Worm (Caenorhabditis elegans) whole organism, L3 larva: ENCODE results near the gene scl-12.

ENCODE experiments used
- daf-12 ChIP-seq: fragments of 150-350 bp; optimal IDR thresholded peaks from 2 replicates; lab custom pipeline; 2014; ENCODE audit warnings: missing biosample characterization, missing genetic modification reagents, missing genetic modification characterization
- nhr-12 ChIP-seq: fragments of 150-350 bp; optimal IDR thresholded peaks from 2 replicates; lab custom pipeline; 2014; ENCODE audit warnings: missing biosample characterization, missing genetic modification characterization

DNA sequence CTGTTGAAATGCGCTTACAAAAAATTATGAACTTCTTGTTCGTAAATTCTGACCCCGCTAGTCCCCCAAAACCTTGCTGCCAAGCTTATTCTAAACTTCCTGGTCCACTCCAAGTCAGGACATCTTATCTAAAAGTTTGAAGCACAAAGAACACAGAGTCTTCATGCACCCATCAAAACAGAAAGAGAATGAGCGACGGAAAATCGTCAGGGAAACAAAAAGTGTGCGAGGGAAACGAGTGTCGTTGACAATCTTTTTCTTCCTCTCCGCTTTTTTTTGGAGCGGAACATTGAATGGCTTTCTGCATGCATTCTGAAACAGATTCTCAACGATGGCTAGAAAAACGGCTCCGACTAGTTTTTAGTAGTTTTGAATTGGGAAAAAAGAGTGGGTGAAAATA lies 12.8 kb downstream of the scl-12 start:
- TF ChIP-seq nhr-12 (tag; lab: Kevin White, UChicago), result no peak
- no peak for TF ChIP-seq daf-12 (tag; lab: Kevin White, UChicago)
